Worm (Caenorhabditis elegans): ENCODE results near the gene EGAP4.1.

- TF ChIP-seq fkh-10 (GFP tag; optimal IDR thresholded peaks at IDR 0.05) (no peak), rnt-1 (tag; optimal IDR thresholded peaks at IDR 0.05) (no peak), lin-11 (tag; optimal IDR thresholded peaks at IDR 0.05) (no peak), pag-3 (tag; optimal IDR thresholded peaks at IDR 0.05; ENCODE audit: borderline replicate concordance) (no peak)
Observed at ce11 chrX:8739373-8739772, 12.2 kb upstream of the EGAP4.1 start, which contains the start of gene M02D8.2.

Measured in whole organism, late embryonic.